Worm (Caenorhabditis elegans): ENCODE measurements around the gene C08F11.7.

ce11 chrIV:13623533-13623932 is 13.5 kb upstream of the C08F11.7 start, which contains the start of gene C08F11.1:
- TF ChIP-seq ZK185.1 (tag; optimal IDR thresholded peaks at IDR 0.05; ENCODE audit: poor library complexity, severe bottlenecking) (no peak), somi-1 (GFP tag; optimal IDR thresholded peaks at IDR 0.05) (no peak), pha-4 (tag; optimal IDR thresholded peaks at IDR 0.05) (no peak), F55B11.4 (tag; optimal IDR thresholded peaks at IDR 0.05; ENCODE audit: borderline replicate concordance, insufficient read depth) (no peak), hlh-12 (tag; optimal IDR thresholded peaks at IDR 0.05) (no peak), ztf-28 (GFP tag; IDR thresholded peaks at IDR 0.05) (no peak), efl-1 (GFP tag; optimal IDR thresholded peaks at IDR 0.05) (no peak)

Data from whole organism, young adult.